Fruit fly (Drosophila melanogaster) S2 (cell line): ENCODE results near the gene Plc21C.

ENCODE experiments used
- CG8478 ChIP-seq: fragments of >200 bp; optimal IDR thresholded peaks from 2 replicates; lab custom pipeline; 2018
- CTCF ChIP-seq, 2 experiments: fragments of >200 bp; optimal IDR thresholded peaks; 2 replicates each; lab custom pipeline; 2018

dm6 chr2L:286421-286820, 19.3 kb upstream of the Plc21C start:
- TF ChIP-seq CG8478: no peak
- TF ChIP-seq CTCF (optimal IDR thresholded peaks at IDR 0.05; lab: Kevin White, UChicago): no peak
